Worm (Caenorhabditis elegans): ENCODE results near the gene T02H6.4.
A peak's percentile ranks its signal among the peaks of the same experiment; 100 is the strongest.

T02H6.4 gene

DNA sequence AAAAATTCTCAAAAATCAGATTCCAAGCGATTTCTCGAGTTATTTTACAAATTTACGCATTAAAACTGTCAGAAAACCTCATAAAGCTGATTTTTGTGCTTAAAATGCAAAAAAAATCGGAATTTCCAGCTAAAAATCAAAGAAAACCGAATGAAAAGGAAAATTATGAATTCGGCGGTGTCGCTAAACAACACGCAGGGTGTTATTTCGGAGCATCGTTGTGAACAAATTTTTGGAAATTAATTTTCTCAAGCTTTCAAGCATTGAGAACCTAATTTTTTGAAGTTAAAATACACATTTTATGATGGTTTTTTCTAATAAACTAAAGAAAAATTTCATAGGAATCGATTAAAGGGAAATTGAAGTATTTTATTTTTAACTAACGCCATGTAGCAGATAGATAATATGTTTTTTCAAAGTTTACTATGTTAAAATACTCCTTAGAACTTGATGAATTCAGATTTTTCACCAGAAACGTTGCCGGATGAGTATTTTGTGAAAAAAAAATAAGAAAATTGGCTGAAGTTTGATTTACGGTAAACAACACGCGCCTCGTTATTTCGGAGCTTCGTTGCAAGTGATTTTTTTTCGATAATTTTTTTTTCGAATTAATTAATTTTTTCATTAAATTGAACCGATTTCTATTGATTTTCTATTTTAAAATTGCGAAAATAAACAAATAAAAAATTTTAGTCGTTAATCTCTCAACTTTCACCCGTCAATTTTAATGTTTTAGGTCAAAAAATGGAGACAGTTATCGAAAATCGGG, 11.7 kb downstream of the T02H6.4 start, which contains the start of gene thoc-1:
Gene thoc-1 (plus strand): TSS at position 737 of the 769 bp plus-strand sequence.
- TF ChIP-seq ceh-24 (tag; optimal IDR thresholded peaks at IDR 0.05), result no peak

DNA sequence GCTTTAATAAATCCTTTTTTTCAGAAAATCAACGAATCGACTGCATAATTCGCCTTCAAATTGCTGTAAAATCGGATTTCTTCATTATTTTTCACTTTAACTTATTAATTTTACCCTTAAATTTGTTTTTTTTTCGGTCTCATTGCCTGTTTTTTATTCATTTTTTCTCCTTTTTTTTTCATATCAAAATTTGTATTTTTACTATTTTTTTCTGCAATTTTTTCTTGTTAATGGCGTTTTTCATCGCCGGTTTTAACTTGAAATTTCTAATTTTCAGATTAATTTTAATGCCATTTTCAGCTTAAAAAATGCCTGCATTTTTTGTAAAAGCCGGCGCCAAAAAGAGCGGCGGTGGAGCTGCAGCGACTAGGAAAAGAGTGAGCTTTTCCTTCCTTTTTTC, 19.2 kb downstream of the T02H6.4 start, which contains the start of gene T02H6.1:
Gene T02H6.1 (plus strand): TSS at position 301 of the 400 bp plus-strand sequence.
- TF ChIP-seq pat-9 (tag; optimal IDR thresholded peaks at IDR 0.05) (no peak), nfya-1 (tag; optimal IDR thresholded peaks at IDR 0.05) (no peak), ceh-48 (tag; optimal IDR thresholded peaks at IDR 0.05) (no peak), elt-2 (tag; optimal IDR thresholded peaks at IDR 0.05) (no peak), K02D7.2 (tag; optimal IDR thresholded peaks at IDR 0.05) (no peak), hlh-6 (tag; optimal IDR thresholded peaks at IDR 0.05) (no peak), tbx-2 (tag; optimal IDR thresholded peaks at IDR 0.05) (no peak), ceh-6 (GFP tag; optimal IDR thresholded peaks at IDR 0.05) (no peak)

DNA sequence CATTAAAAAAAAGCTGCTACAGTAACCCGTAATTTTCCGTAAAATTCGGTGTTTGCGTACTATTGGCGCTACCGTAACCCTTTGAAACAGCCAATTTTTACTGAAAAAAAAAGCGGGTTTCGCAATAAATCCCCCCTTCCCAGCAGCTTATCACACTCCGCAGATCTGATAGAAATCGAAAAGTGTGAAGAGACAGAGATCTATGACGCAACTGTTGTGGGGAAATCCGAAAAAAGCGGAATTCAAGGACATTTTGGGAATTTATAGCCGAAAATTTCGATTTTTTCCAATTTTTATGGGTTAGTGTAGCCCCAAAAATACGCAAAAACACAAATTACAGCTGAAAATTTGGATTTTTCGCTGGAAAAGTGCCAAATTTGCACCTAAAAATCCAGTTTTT, 32.1 kb downstream of the T02H6.4 start:
- no peak for TF ChIP-seq hlh-13 (GFP tag; optimal IDR thresholded peaks at IDR 0.05)
- no peak for TF ChIP-seq pha-2 (tag; optimal IDR thresholded peaks at IDR 0.05)
- no peak for TF ChIP-seq ref-2 (tag; optimal IDR thresholded peaks at IDR 0.05)
- TF ChIP-seq zip-5 (tag; optimal IDR thresholded peaks at IDR 0.05), result no peak
- TF ChIP-seq fax-1 (tag; optimal IDR thresholded peaks at IDR 0.05), result no peak
- no peak for TF ChIP-seq elt-4 (tag; optimal IDR thresholded peaks at IDR 0.05)
- no peak for TF ChIP-seq ceh-48 (tag; optimal IDR thresholded peaks at IDR 0.05)
- no peak for TF ChIP-seq sox-2 (GFP tag; IDR thresholded peaks at IDR 0.05)
- TF ChIP-seq ets-4 (tag; optimal IDR thresholded peaks at IDR 0.05), result no peak
- no peak for TF ChIP-seq Y22D7AL.16 (tag; optimal IDR thresholded peaks at IDR 0.05)
- no peak for TF ChIP-seq sox-4 (tag; optimal IDR thresholded peaks at IDR 0.05)
- no peak for TF ChIP-seq nhr-232 (tag; optimal IDR thresholded peaks at IDR 0.05)
- no peak for TF ChIP-seq T23F11.4 (GFP tag; optimal IDR thresholded peaks at IDR 0.05)
- TF ChIP-seq unc-55 (GFP tag; optimal IDR thresholded peaks at IDR 0.05), result no peak
- TF ChIP-seq hlh-8 (tag; optimal IDR thresholded peaks at IDR 0.05), result no peak

DNA sequence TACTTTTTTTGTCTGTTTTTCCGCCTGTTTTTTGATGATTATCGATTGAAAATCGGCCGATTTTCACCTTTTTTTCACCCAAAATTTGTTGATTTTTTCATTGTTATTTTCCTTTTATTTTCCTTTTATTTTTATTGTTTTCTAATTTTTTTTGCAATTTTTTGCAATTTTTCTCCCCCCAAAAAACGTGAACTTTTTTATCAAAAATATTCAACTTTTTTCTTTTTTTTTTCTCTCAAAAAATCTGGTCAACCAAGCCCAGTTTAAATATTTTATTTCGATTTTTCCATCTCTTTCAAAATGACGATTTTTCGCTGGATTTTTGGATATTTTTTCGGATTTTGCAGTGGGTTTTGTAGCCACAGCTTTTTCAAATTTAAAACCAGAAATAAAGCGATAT, 33.6 kb downstream of the T02H6.4 start, which contains the start of gene rfip-2:
Gene rfip-2 (plus strand): TSS at position 301 of the 400 bp plus-strand sequence.
- TF ChIP-seq F13H6.1 (tag; optimal IDR thresholded peaks at IDR 0.05) (no peak), ceh-9 (tag; optimal IDR thresholded peaks at IDR 0.05) (no peak), hlh-8 (tag; optimal IDR thresholded peaks at IDR 0.05) (no peak), tbx-7 (tag; optimal IDR thresholded peaks at IDR 0.05) (no peak), npax-4 (tag; optimal IDR thresholded peaks at IDR 0.05) (no peak), ceh-30 (tag; optimal IDR thresholded peaks at IDR 0.05) (no peak), Y22D7AL.16 (tag; optimal IDR thresholded peaks at IDR 0.05) (no peak), pha-2 (tag; optimal IDR thresholded peaks at IDR 0.05) (no peak), pha-4 (tag; optimal IDR thresholded peaks at IDR 0.05) (no peak), hlh-15 (tag; optimal IDR thresholded peaks at IDR 0.05) (no peak), eyg-1 (tag; optimal IDR thresholded peaks at IDR 0.05) (no peak), fax-1 (tag; optimal IDR thresholded peaks at IDR 0.05) (no peak), unc-86 (tag; optimal IDR thresholded peaks at IDR 0.05) (no peak), ztf-16 (tag; optimal IDR thresholded peaks at IDR 0.05) (no peak)

DNA sequence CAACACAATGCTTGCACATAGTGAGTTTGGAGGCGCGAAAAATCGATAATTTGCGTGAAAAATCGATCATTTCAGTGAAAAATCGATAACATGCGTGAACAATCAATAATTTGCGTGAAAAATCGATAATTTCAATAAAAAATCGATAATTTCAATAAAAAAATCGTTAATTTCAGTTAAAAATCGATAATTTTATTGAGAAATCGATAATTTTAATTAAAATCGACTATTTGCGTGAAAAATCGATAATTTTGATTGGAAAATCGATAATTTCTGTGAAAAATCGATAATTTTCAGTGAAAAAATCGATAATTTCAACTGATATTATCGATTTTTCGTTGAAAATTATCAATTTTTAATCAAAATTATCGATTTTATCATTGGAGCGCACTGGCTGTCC, 34.2 kb downstream of the T02H6.4 start:
- TF ChIP-seq hlh-13 (GFP tag; optimal IDR thresholded peaks at IDR 0.05), result no peak
- peak; percentile 74 for TF ChIP-seq ceh-48 (tag; optimal IDR thresholded peaks at IDR 0.05)
